Worm (Caenorhabditis elegans) whole organism, young adult: Measurements from ENCODE around the gene kbp-3.
A peak's percentile ranks its signal among the peaks of the same experiment; 100 is the strongest.
"Not testable (repeated sequence)": the region's sequence is repeated elsewhere in the genome, so short reads cannot be mapped to it uniquely, and the experiment has no call there.

Source experiments
- B0019.2 ChIP-seq: fragments of 200-800 bp; sonication (Bioruptor generic); conservative IDR thresholded peaks from 2 replicates; pipeline ENCODE4 v1.3.6; 2022; ENCODE audit warnings: missing genetic modification reagents, missing genetic modification characterization, missing compliant biosample characterization
- K11D2.4 ChIP-seq: fragments of 200-800 bp; sonication (Bioruptor generic); IDR thresholded peaks from 2 replicates; pipeline ENCODE4 v1.3.6; 2022; ENCODE audit warnings: missing genetic modification reagents, missing genetic modification characterization, missing compliant biosample characterization
- Y56A3A.18 ChIP-seq: fragments of 200-800 bp; sonication (Bioruptor generic); IDR thresholded peaks from 2 replicates; pipeline ENCODE4 v1.3.6; 2022; ENCODE audit warnings: missing genetic modification reagents, missing genetic modification characterization, missing compliant biosample characterization
- Y67H2A.10 ChIP-seq: fragments of 200-800 bp; sonication (Bioruptor generic); conservative IDR thresholded peaks from 2 replicates; pipeline ENCODE4 v1.3.6; 2022; ENCODE audit warnings: missing genetic modification reagents, missing genetic modification characterization, missing compliant biosample characterization
- aptf-3 ChIP-seq: fragments of 200-800 bp; sonication (Bioruptor generic); IDR thresholded peaks from 2 replicates; pipeline ENCODE4 v1.3.6; 2022; ENCODE audit warnings: missing genetic modification characterization, missing compliant biosample characterization
- attf-3 ChIP-seq: fragments of 200-800 bp; sonication (Bioruptor generic); conservative IDR thresholded peaks from 2 replicates; pipeline ENCODE4 v1.3.6; 2022; ENCODE audit warnings: missing genetic modification reagents, missing genetic modification characterization, missing compliant biosample characterization
- cebp-2 ChIP-seq: fragments of 200-800 bp; sonication (Bioruptor generic); IDR thresholded peaks from 2 replicates; pipeline ENCODE4 v1.3.6; 2022; ENCODE audit warnings: missing genetic modification characterization, missing compliant biosample characterization
- ceh-27 ChIP-seq: fragments of 200-800 bp; sonication (Bioruptor generic); optimal IDR thresholded peaks from 2 replicates; lab custom pipeline; 2018; ENCODE audit warnings: mild to moderate bottlenecking, missing genetic modification characterization, moderate library complexity, missing compliant biosample characterization
- ceh-79 ChIP-seq: sonication (generic microtip); optimal IDR thresholded peaks from 2 replicates; lab custom pipeline; 2017; ENCODE audit warnings: mild to moderate bottlenecking, missing genetic modification characterization, missing compliant biosample characterization
- die-1 ChIP-seq: sonication (generic microtip); optimal IDR thresholded peaks from 2 replicates; lab custom pipeline; 2016; ENCODE audit warnings: missing genotype, mild to moderate bottlenecking, missing genetic modification characterization, missing compliant biosample characterization
- dpff-1 ChIP-seq: sonication (generic microtip); optimal IDR thresholded peaks from 2 replicates; lab custom pipeline; 2017; ENCODE audit warnings: mild to moderate bottlenecking, missing genetic modification characterization, missing compliant biosample characterization
- dpl-1 ChIP-seq: fragments of 150-350 bp; optimal IDR thresholded peaks from 2 replicates; lab custom pipeline; 2014; ENCODE audit warnings: missing biosample characterization, missing genetic modification reagents, missing genetic modification characterization
- egl-18 ChIP-seq: fragments of 200-800 bp; sonication (Bioruptor generic); IDR thresholded peaks from 2 replicates; pipeline ENCODE4 v1.3.6; 2022; ENCODE audit warnings: missing genetic modification reagents, missing genetic modification characterization, missing compliant biosample characterization
- hmg-1.2 ChIP-seq: fragments of 200-800 bp; sonication (Bioruptor generic); IDR thresholded peaks from 2 replicates; pipeline ENCODE4 v1.3.6; 2022; ENCODE audit warnings: missing genetic modification reagents, missing genetic modification characterization, missing compliant biosample characterization
- hsf-1 ChIP-seq: fragments of 200-800 bp; sonication (Bioruptor generic); IDR thresholded peaks from 2 replicates; pipeline ENCODE4 v1.3.6; 2022; ENCODE audit warnings: missing genetic modification reagents, missing genetic modification characterization, missing compliant biosample characterization
- let-526 ChIP-seq: fragments of 200-800 bp; sonication (Bioruptor generic); IDR thresholded peaks from 2 replicates; pipeline ENCODE4 v1.3.6; 2022; ENCODE audit warnings: missing genetic modification reagents, missing genetic modification characterization, missing compliant biosample characterization
- let-607 ChIP-seq, 2 experiments: fragments of 200-800 bp in 1 of 2; sonication (Bioruptor generic) in 1 of 2; sonication (generic microtip) in 1 of 2; optimal IDR thresholded peaks; 2 replicates each; lab custom pipeline; 2016 to 2018; ENCODE audit warnings: mild to moderate bottlenecking in 2 of 2, missing compliant biosample characterization in 2 of 2, missing genetic modification characterization in 2 of 2, moderate library complexity in 2 of 2, missing genotype in 1 of 2
- lin-35 ChIP-seq, 3 experiments: fragments of 150-350 bp in 2 of 3; sonication (generic microtip) in 1 of 3; optimal IDR thresholded peaks; 2 replicates each; lab custom pipeline; 2014 to 2018; ENCODE audit warnings: missing biosample characterization in 3 of 3, missing genetic modification characterization in 3 of 3, missing genetic modification reagents in 3 of 3
- lsy-27 ChIP-seq: sonication (generic microtip); optimal IDR thresholded peaks from 2 replicates; lab custom pipeline; 2017; ENCODE audit warnings: missing genetic modification characterization, mild to moderate bottlenecking, missing compliant biosample characterization, antibody characterized with exemption, missing genotype, borderline replicate concordance; ENCODE audit not compliant: insufficient read depth
- madf-6 ChIP-seq: fragments of 200-800 bp; sonication (Bioruptor generic); IDR thresholded peaks from 2 replicates; pipeline ENCODE4 v1.3.6; 2022; ENCODE audit warnings: missing genetic modification reagents, missing genetic modification characterization, missing compliant biosample characterization
- madf-8 ChIP-seq: fragments of 200-800 bp; sonication (Bioruptor generic); conservative IDR thresholded peaks from 2 replicates; pipeline ENCODE4 v1.3.6; 2022; ENCODE audit warnings: missing genetic modification reagents, missing genetic modification characterization, missing compliant biosample characterization
- mcd-1 ChIP-seq: fragments of 200-800 bp; sonication (Bioruptor generic); IDR thresholded peaks from 2 replicates; pipeline ENCODE4 v1.3.6; 2022; ENCODE audit warnings: missing genetic modification reagents, missing genetic modification characterization, missing compliant biosample characterization
- mel-28 ChIP-seq: sonication (generic microtip); optimal IDR thresholded peaks from 2 replicates; lab custom pipeline; 2016; ENCODE audit warnings: borderline replicate concordance, mild to moderate bottlenecking, missing genetic modification characterization, missing compliant biosample characterization
- nfya-2 ChIP-seq: fragments of 200-800 bp; sonication (Bioruptor generic); IDR thresholded peaks from 2 replicates; pipeline ENCODE4 v1.3.6; 2022; ENCODE audit warnings: missing genetic modification reagents, missing genetic modification characterization, missing compliant biosample characterization
- nhr-80 ChIP-seq: sonication (generic microtip); optimal IDR thresholded peaks from 2 replicates; lab custom pipeline; 2016; ENCODE audit warnings: missing genetic modification characterization, missing compliant biosample characterization
- pbrm-1 ChIP-seq: fragments of 200-800 bp; sonication (Bioruptor generic); IDR thresholded peaks from 2 replicates; pipeline ENCODE4 v1.3.6; 2022; ENCODE audit warnings: missing genetic modification reagents, missing genetic modification characterization, missing compliant biosample characterization
- pha-4 ChIP-seq: fragments of 150-350 bp; sonication (generic microtip); optimal IDR thresholded peaks from 2 replicates; lab custom pipeline; 2014; ENCODE audit warnings: missing biosample characterization, missing genetic modification reagents, missing genetic modification characterization
- rcor-1 ChIP-seq: fragments of 200-800 bp; sonication (Bioruptor generic); IDR thresholded peaks from 2 replicates; pipeline ENCODE4 v1.3.6; 2022; ENCODE audit warnings: missing genetic modification reagents, missing genetic modification characterization, missing compliant biosample characterization
- rec-8 ChIP-seq, 2 experiments: sonication (generic microtip); optimal IDR thresholded peaks; 2 replicates each; lab custom pipeline; 2016; ENCODE audit warnings: mild to moderate bottlenecking in 2 of 2, missing genetic modification characterization in 2 of 2, missing genetic modification reagents in 2 of 2, missing genotype in 2 of 2, missing biosample characterization in 1 of 2, missing compliant biosample characterization in 1 of 2, moderate library complexity in 1 of 2
- snpc-1.1 ChIP-seq: sonication (generic microtip); optimal IDR thresholded peaks from 2 replicates; lab custom pipeline; 2017; ENCODE audit warnings: missing genetic modification characterization, mild to moderate bottlenecking, missing compliant biosample characterization, antibody characterized with exemption, moderate library complexity, missing genotype, missing genetic modification reagents; ENCODE audit not compliant: insufficient read depth
- snpc-3.4 ChIP-seq: sonication (generic microtip); optimal IDR thresholded peaks from 2 replicates; lab custom pipeline; 2017; ENCODE audit warnings: missing genetic modification characterization, mild to moderate bottlenecking, missing compliant biosample characterization, antibody characterized with exemption, moderate library complexity, missing genotype, missing genetic modification reagents
- snpc-4 ChIP-seq, 5 experiments: fragments of 150-350 bp in 1 of 5; sonication (generic microtip) in 4 of 5; optimal IDR thresholded peaks; 2 replicates each; lab custom pipeline; 2014 to 2018; ENCODE audit warnings: missing genetic modification characterization in 5 of 5, missing biosample characterization in 3 of 5, antibody characterized with exemption in 2 of 5, mild to moderate bottlenecking in 2 of 5, missing compliant biosample characterization in 2 of 5, missing genotype in 2 of 5, moderate library complexity in 2 of 5, missing genetic modification reagents in 1 of 5
- ztf-28 ChIP-seq: fragments of 200-800 bp; sonication (Bioruptor generic); IDR thresholded peaks from 2 replicates; pipeline ENCODE4 v1.3.6; 2022; ENCODE audit warnings: missing genetic modification reagents, missing genetic modification characterization, missing compliant biosample characterization
- ztf-6 ChIP-seq: fragments of 200-800 bp; sonication (Bioruptor generic); IDR thresholded peaks from 2 replicates; pipeline ENCODE4 v1.3.6; 2022; ENCODE audit warnings: missing genetic modification reagents, missing genetic modification characterization, missing compliant biosample characterization

Gene kbp-3

DNA sequence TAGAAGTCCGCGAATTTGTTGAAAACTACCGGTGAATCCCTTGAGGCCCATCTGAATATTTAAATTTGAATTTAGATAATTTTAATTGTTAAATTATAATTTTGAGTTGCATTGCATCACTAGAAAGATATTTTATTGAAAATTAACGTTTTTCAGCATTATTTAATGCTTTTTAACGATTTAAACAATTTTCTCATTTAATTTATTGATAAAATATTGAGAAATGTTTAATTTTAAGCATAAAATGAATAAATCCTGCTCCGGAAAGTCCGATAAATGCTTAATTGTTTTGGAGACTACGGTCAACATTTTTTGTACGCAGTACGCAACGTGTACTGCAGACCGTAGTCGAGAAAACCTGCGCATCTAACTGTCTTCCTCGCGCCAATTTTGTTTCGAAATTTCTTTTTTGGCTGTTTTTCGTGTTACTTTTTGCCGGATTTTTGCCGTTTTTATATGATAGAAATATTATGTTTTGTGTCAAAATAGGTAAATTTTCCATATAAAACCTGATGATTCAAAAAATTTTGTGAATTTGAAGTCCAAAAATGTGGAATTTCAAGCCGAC lies 40.4 kb downstream of the kbp-3 start, which contains the start of the genes Y54G11A.17, lin-7 and elof-1 (continued):
- TF ChIP-seq ztf-6 (GFP tag; lab: Robert Waterston, UW) (no peak), snpc-1.1 (tag; lab: Kevin White, UChicago) (peak; percentile 25), lin-35 (GFP tag; optimal IDR thresholded peaks at IDR 0.05; lab: Kevin White, UChicago) (peak in 2 of 3 experiments; percentile 9 to 85), ceh-79 (tag; lab: Kevin White, UChicago) (no peak), mcd-1 (GFP tag; lab: Robert Waterston, UW) (peak; percentile 74), die-1 (tag; lab: Kevin White, UChicago) (no peak), ceh-27 (GFP tag; lab: Kevin White, UChicago) (peak; percentile 82), snpc-4 (GFP tag; optimal IDR thresholded peaks at IDR 0.05; lab: Kevin White, UChicago) (peak; percentile 32), snpc-4 (tag; optimal IDR thresholded peaks at IDR 0.05; lab: Kevin White, UChicago) (peak in 3 of 4 experiments; percentile 57 to 77 (median 59)), nfya-2 (GFP tag; lab: Robert Waterston, UW) (no peak), rec-8 (tag; optimal IDR thresholded peaks at IDR 0.05; lab: Kevin White, UChicago) (no peak), hsf-1 (GFP tag; lab: Robert Waterston, UW) (no peak), ztf-28 (GFP tag; lab: Robert Waterston, UW) (peak; percentile 69), B0019.2 (GFP tag; lab: Robert Waterston, UW) (peak; percentile 81), snpc-3.4 (peak; percentile 71), mel-28 (tag; lab: Kevin White, UChicago) (no peak), nhr-80 (peak; percentile 6), Y56A3A.18 (GFP tag; lab: Robert Waterston, UW) (0 out of 2 replicates have a peak, but pooled peaks have one; percentile 20), let-526 (GFP tag; lab: Robert Waterston, UW) (no peak), attf-3 (GFP tag; lab: Robert Waterston, UW) (0 out of 2 replicates have a peak, but pooled peaks have one; percentile 49), let-607 (tag; optimal IDR thresholded peaks at IDR 0.05; lab: Kevin White, UChicago) (no peak), dpff-1 (tag; lab: Kevin White, UChicago) (no peak), madf-8 (peak; percentile 61), pha-4 (tag; lab: Kevin White, UChicago) (peak; percentile 77), hmg-1.2 (GFP tag; lab: Robert Waterston, UW) (peak; percentile 65; the same call in 1 of the 2 replicates), egl-18 (GFP tag; lab: Robert Waterston, UW) (no peak), rcor-1 (GFP tag; lab: Robert Waterston, UW) (peak; percentile 55; the same call in 1 of the 2 replicates), dpl-1 (GFP tag; lab: Kevin White, UChicago) (peak; percentile 77)

DNA sequence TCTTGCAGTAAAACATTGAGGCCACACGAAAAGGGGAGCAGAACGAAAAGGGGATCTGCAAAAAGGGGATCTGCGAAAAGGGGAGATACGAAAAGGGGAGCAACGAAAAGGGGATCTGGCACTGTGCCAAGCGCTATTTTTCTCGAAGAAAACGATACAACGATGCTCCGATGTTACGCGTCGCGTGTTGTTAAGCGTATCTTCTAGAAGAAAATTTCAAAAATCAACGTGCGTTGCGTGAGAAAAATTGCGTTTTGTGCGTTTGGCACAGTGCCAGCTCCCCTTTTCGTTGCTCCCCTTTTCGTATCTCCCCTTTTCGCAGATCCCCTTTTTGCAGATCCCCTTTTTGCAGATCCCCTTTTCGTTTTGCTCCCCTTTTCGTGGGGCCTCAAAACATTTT lies 43.6 kb downstream of the kbp-3 start, which contains the start of gene Y54G11A.9:
TSS of gene Y54G11A.9 (minus strand) at position 196 of the 400 bp plus-strand sequence.
- not testable (repeated sequence) for TF ChIP-seq Y67H2A.10 (GFP tag; lab: Robert Waterston, UW); lsy-27 (tag; lab: Kevin White, UChicago); K11D2.4 (GFP tag; lab: Robert Waterston, UW)

DNA sequence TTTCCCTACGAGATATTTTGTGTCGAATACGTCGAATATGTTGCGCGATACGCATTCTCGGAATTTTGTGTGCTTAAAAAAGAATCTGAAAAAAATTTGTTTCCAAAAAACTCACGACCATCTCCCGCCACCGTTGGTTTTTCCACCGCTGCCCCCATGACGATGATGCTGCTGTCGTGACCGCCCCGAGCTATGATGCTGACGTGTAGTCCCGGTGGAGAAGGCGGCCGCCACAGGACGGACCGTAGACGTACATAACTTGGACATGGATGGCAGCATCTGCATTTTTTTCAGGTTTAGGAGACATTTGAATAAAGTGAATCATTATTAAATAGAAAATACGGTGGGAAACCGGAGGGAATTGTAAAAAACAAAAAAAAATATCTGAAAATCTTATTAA lies 45.7 kb downstream of the kbp-3 start, which contains the start of gene ddl-3:
TSS of gene ddl-3 (minus strand) at position 289 of the 400 bp plus-strand sequence.
- TF ChIP-seq madf-6 = 0 out of 2 replicates have a peak, but pooled peaks have one; percentile 21
- TF ChIP-seq aptf-3 (GFP tag; lab: Robert Waterston, UW) = 0 out of 2 replicates have a peak, but pooled peaks have one; percentile 42
- 0 out of 2 replicates have a peak, but pooled peaks have one; percentile 70 for TF ChIP-seq cebp-2
- 0 out of 2 replicates have a peak, but pooled peaks have one; percentile 34 for TF ChIP-seq pbrm-1 (GFP tag; lab: Robert Waterston, UW)
